Fruit fly (Drosophila melanogaster) whole organism, prepupa: ENCODE data around the gene APP-BP1.
A peak's percentile ranks its signal among the peaks of the same experiment; 100 is the strongest.

ENCODE experiments used
- Blimp-1 ChIP-seq: fragments of 200-800 bp; sonication (Bioruptor generic); optimal IDR thresholded peaks from 3 replicates; lab custom pipeline; 2017; ENCODE audit warnings: missing biosample characterization, missing genetic modification characterization, mild to moderate bottlenecking, moderate library complexity, missing genetic modification reagents
- CG11762 ChIP-seq: fragments of 200-800 bp; sonication (Bioruptor generic); optimal IDR thresholded peaks from 3 replicates; lab custom pipeline; 2016; ENCODE audit warnings: missing biosample characterization, missing genetic modification characterization; ENCODE audit not compliant: insufficient read depth
- CG15336 ChIP-seq: fragments of 200-800 bp; sonication (Bioruptor generic); IDR thresholded peaks from 2 replicates; pipeline ENCODE4 v1.3.6; 2022; ENCODE audit warnings: missing biosample characterization, missing genetic modification characterization
- CG1621 ChIP-seq: fragments of 200-800 bp; sonication (Bioruptor generic); optimal IDR thresholded peaks from 3 replicates; lab custom pipeline; 2018; ENCODE audit warnings: missing biosample characterization, mild to moderate bottlenecking, missing genetic modification characterization
- CG16779 ChIP-seq: fragments of 200-800 bp; sonication (Bioruptor generic); optimal IDR thresholded peaks from 3 replicates; lab custom pipeline; 2017; ENCODE audit warnings: missing biosample characterization, mild to moderate bottlenecking, missing genetic modification characterization
- CG31627 ChIP-seq: fragments of 200-800 bp; sonication (Bioruptor generic); optimal IDR thresholded peaks from 3 replicates; lab custom pipeline; 2016; ENCODE audit warnings: missing biosample characterization, missing genetic modification characterization
- CG32006 ChIP-seq: fragments of 200-800 bp; sonication (Bioruptor generic); optimal IDR thresholded peaks from 3 replicates; lab custom pipeline; 2017; ENCODE audit warnings: missing biosample characterization, mild to moderate bottlenecking, missing genetic modification characterization
- CG3919 ChIP-seq: fragments of 200-800 bp; sonication (Bioruptor generic); optimal IDR thresholded peaks from 3 replicates; lab custom pipeline; 2016; ENCODE audit warnings: missing biosample characterization, missing genetic modification characterization
- CG4318 ChIP-seq: fragments of 200-800 bp; sonication (Bioruptor generic); optimal IDR thresholded peaks from 3 replicates; lab custom pipeline; 2017; ENCODE audit warnings: missing biosample characterization, mild to moderate bottlenecking, missing genetic modification characterization
- CG6792 ChIP-seq: fragments of 200-800 bp; sonication (Bioruptor generic); optimal IDR thresholded peaks from 3 replicates; lab custom pipeline; 2016; ENCODE audit warnings: missing biosample characterization, missing genetic modification characterization
- CG6854 ChIP-seq: fragments of 200-800 bp; sonication (Bioruptor generic); optimal IDR thresholded peaks from 2 replicates; lab custom pipeline; 2017; ENCODE audit warnings: missing biosample characterization, mild to moderate bottlenecking, missing genetic modification characterization
- CG8119 ChIP-seq: fragments of 200-800 bp; sonication (Bioruptor generic); IDR thresholded peaks from 3 replicates; pipeline ENCODE4 v1.3.6; 2022; ENCODE audit warnings: missing biosample characterization, missing genetic modification characterization
- CG8319 ChIP-seq: fragments of 200-800 bp; sonication (Bioruptor generic); optimal IDR thresholded peaks from 3 replicates; lab custom pipeline; 2016; ENCODE audit warnings: missing biosample characterization, missing genetic modification characterization
- CG8632 ChIP-seq: fragments of 200-800 bp; sonication (Bioruptor generic); optimal IDR thresholded peaks from 3 replicates; lab custom pipeline; 2016; ENCODE audit warnings: missing biosample characterization, missing genetic modification characterization
- CG9139 ChIP-seq: fragments of 200-800 bp; sonication (Bioruptor generic); optimal IDR thresholded peaks from 3 replicates; lab custom pipeline; 2017; ENCODE audit warnings: missing biosample characterization, mild to moderate bottlenecking, missing genetic modification characterization
- Eip75B ChIP-seq: fragments of 200-800 bp; sonication (Bioruptor generic); optimal IDR thresholded peaks from 3 replicates; lab custom pipeline; 2016; ENCODE audit warnings: missing biosample characterization, missing genetic modification characterization
- Eip78C ChIP-seq: fragments of 200-800 bp; sonication (Bioruptor generic); peaks from one replicate; lab custom pipeline; 2016; ENCODE audit warnings: missing biosample characterization, missing genetic modification characterization
- Ets96B ChIP-seq: fragments of 200-800 bp; optimal IDR thresholded peaks from 2 replicates; lab custom pipeline; 2019; ENCODE audit warnings: missing biosample characterization, mild to moderate bottlenecking, missing genetic modification characterization, moderate library complexity
- Gug ChIP-seq: fragments of 200-800 bp; sonication (Bioruptor generic); IDR thresholded peaks from 2 replicates; pipeline ENCODE4 v1.3.6; 2022; ENCODE audit warnings: missing biosample characterization, missing genetic modification characterization
- OdsH ChIP-seq: fragments of 200-800 bp; sonication (Bioruptor generic); optimal IDR thresholded peaks from 3 replicates; lab custom pipeline; 2016; ENCODE audit warnings: missing biosample characterization, missing genetic modification characterization
- Sox14 ChIP-seq: fragments of 200-800 bp; sonication (Bioruptor generic); optimal IDR thresholded peaks from 3 replicates; lab custom pipeline; 2016; ENCODE audit warnings: missing biosample characterization, missing genetic modification characterization
- dac ChIP-seq: fragments of 200-800 bp; sonication (Bioruptor generic); optimal IDR thresholded peaks from 2 replicates; lab custom pipeline; 2017; ENCODE audit warnings: missing biosample characterization, mild to moderate bottlenecking, missing genetic modification characterization
- dsx ChIP-seq: fragments of 200-800 bp; optimal IDR thresholded peaks from 3 replicates; lab custom pipeline; 2019; ENCODE audit warnings: missing biosample characterization, mild to moderate bottlenecking, missing genetic modification characterization, moderate library complexity; ENCODE audit not compliant: poor library complexity, severe bottlenecking
- esn ChIP-seq: fragments of 200-800 bp; sonication (Bioruptor generic); optimal IDR thresholded peaks from 2 replicates; lab custom pipeline; 2016; ENCODE audit warnings: missing biosample characterization, mild to moderate bottlenecking, missing genetic modification characterization, moderate library complexity
- fd85E ChIP-seq: fragments of 200-800 bp; sonication (Bioruptor generic); optimal IDR thresholded peaks from 3 replicates; lab custom pipeline; 2016; ENCODE audit warnings: missing biosample characterization, missing genetic modification characterization
- lz ChIP-seq: fragments of 200-800 bp; sonication (Bioruptor generic); optimal IDR thresholded peaks from 3 replicates; lab custom pipeline; 2016; ENCODE audit warnings: missing biosample characterization, missing genetic modification characterization
- pdm3 ChIP-seq: fragments of 200-800 bp; sonication (Bioruptor generic); optimal IDR thresholded peaks from 3 replicates; lab custom pipeline; 2016; ENCODE audit warnings: missing biosample characterization, missing genetic modification characterization
- salr ChIP-seq, 2 experiments: fragments of 200-800 bp; sonication (Bioruptor generic); optimal IDR thresholded peaks; 3 replicates each; lab custom pipeline; 2016 to 2018; ENCODE audit warnings: missing biosample characterization in 2 of 2, missing genetic modification characterization in 2 of 2, mild to moderate bottlenecking in 1 of 2
- ss ChIP-seq, 2 experiments: fragments of 200-800 bp; sonication (Bioruptor generic); optimal IDR thresholded peaks; 2 replicates in 1 of 2; 3 replicates in 1 of 2; lab custom pipeline; 2017 to 2018; ENCODE audit warnings: mild to moderate bottlenecking in 2 of 2, missing biosample characterization in 2 of 2, missing genetic modification characterization in 2 of 2, moderate library complexity in 1 of 2
- topi ChIP-seq: fragments of 200-800 bp; sonication (Bioruptor generic); optimal IDR thresholded peaks from 3 replicates; lab custom pipeline; 2016; ENCODE audit warnings: missing biosample characterization, missing genetic modification characterization

The APP-BP1 gene

DNA sequence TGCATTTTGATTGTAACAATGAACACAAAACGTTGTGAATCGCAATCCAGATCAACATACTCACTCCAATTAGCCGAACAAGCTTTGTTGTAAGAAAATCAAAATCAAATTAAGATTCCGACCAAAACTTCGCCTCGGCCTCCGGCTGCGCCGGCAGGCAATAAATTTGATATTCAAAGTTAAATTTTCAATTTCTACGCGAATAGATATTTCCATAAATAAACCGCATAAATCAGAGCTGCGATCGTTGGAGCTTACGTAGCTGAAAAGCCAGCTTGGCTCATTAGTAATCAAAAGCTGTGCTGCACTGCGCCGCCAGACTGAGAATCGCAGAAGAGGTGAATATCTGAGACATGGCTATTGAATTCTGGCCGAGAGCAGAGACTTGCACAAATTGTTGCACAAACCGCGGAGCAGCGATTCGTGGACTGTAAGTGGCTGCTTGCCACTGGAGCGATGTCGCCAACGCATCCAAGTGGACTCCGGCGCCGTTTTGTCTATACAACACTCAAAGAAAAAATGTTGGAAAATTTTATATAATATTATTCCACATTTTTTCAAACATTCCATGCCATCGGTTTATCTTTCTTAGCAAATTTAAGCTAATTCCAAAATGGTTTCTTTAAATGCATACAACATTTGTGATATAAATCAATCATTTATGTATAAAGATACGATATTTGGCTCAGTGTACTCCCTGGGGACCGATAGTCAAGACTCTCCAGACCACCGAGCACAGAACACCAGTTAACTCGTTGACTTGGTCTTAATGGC, 50.5 kb downstream of the APP-BP1 start (continued):
- peak; percentile 56 for TF ChIP-seq Sox14 (GFP tag; lab: Kevin White, UChicago)
- peak; percentile 82 for TF ChIP-seq CG32006 (GFP tag; lab: Kevin White, UChicago)
- no peak for TF ChIP-seq Blimp-1 (GFP tag; lab: Kevin White, UChicago)
- TF ChIP-seq lz, result no peak
- TF ChIP-seq ss (GFP tag; optimal IDR thresholded peaks at IDR 0.05; lab: Kevin White, UChicago), result peak; percentile 62 to 73
- peak; percentile 60 for TF ChIP-seq CG4318 (GFP tag; lab: Kevin White, UChicago)
- TF ChIP-seq fd85E (GFP tag; lab: Kevin White, UChicago), result no peak
- peak; percentile 89 for TF ChIP-seq CG8119 (GFP tag; lab: Robert Waterston, UW)
- TF ChIP-seq CG3919 (GFP tag; lab: Kevin White, UChicago), result peak; percentile 82
- peak; percentile 62 for TF ChIP-seq CG9139 (GFP tag; lab: Kevin White, UChicago)
- TF ChIP-seq CG6792 (GFP tag; lab: Kevin White, UChicago), result peak; percentile 19
- TF ChIP-seq CG11762 (GFP tag; lab: Kevin White, UChicago), result peak; percentile 41
- peak; percentile 22 to 74 for TF ChIP-seq salr (GFP tag; optimal IDR thresholded peaks at IDR 0.05; lab: Kevin White, UChicago)
- no peak for TF ChIP-seq esn (GFP tag; lab: Kevin White, UChicago)
- no peak for TF ChIP-seq dac (GFP tag; lab: Kevin White, UChicago)
- TF ChIP-seq dsx, result peak; percentile 82
- peak; percentile 88 for TF ChIP-seq Ets96B (tag; lab: Kevin White, UChicago)
- peak; percentile 60 for TF ChIP-seq CG1621 (tag; lab: Kevin White, UChicago)
- TF ChIP-seq CG8319 (GFP tag; lab: Kevin White, UChicago), result no peak
- TF ChIP-seq CG6854 (GFP tag; lab: Kevin White, UChicago), result no peak
- peak; percentile 51 for TF ChIP-seq CG16779 (tag; lab: Kevin White, UChicago)
- peak; percentile 57 for TF ChIP-seq pdm3
- TF ChIP-seq CG31627 (GFP tag; lab: Kevin White, UChicago), result no peak
- peak; percentile 63 for TF ChIP-seq OdsH (GFP tag; lab: Kevin White, UChicago)
- peak; percentile 87 for TF ChIP-seq CG15336 (GFP tag; lab: Robert Waterston, UW)
- TF ChIP-seq topi (GFP tag; lab: Kevin White, UChicago), result no peak
- TF ChIP-seq Eip78C (GFP tag; lab: Kevin White, UChicago), result peak; percentile 84
- no peak; the same call in 1 of the 2 replicates for TF ChIP-seq Gug
- peak; percentile 63 for TF ChIP-seq Eip75B (GFP tag; lab: Kevin White, UChicago)
- TF ChIP-seq CG8632 (GFP tag; lab: Kevin White, UChicago), result peak; percentile 37
